Worm (Caenorhabditis elegans): ENCODE results near the gene F49C12.6.
A peak's percentile ranks its signal among the peaks of the same experiment; 100 is the strongest.

The F49C12.6 gene

DNA sequence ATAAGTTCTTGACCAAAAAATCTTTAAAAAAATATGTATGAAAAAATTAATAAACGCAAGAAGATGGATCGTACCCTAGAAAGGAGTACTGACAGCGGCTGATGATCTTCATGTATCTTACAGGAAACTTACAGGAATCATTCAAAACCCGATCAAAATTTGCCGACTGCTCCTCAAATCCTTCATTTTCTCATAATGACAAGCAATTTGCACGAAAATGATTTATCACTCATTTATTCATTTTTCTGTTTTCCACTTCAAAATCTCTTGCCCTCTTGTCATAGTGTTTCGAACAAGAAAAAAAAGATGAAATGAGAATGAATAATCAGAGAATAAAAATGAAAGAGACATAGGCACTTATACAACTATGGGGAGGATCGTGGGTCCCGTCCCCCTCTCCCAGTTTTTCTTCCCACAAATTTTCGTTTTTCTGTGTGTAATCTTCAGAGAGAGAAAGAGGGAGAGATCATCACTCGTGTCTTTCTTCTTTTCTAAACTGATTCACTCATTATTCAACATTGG lies 34.8 kb downstream of the F49C12.6 start, which contains the start of gene nmy-3:
Gene nmy-3, plus strand, starts transcription at position 472 of the 522 bp plus-strand sequence.
- TF ChIP-seq dao-5 (tag; optimal IDR thresholded peaks at IDR 0.05) (no peak), W03F9.2 (tag; optimal IDR thresholded peaks at IDR 0.05) (no peak), him-1 (tag; optimal IDR thresholded peaks at IDR 0.05) (no peak)

DNA sequence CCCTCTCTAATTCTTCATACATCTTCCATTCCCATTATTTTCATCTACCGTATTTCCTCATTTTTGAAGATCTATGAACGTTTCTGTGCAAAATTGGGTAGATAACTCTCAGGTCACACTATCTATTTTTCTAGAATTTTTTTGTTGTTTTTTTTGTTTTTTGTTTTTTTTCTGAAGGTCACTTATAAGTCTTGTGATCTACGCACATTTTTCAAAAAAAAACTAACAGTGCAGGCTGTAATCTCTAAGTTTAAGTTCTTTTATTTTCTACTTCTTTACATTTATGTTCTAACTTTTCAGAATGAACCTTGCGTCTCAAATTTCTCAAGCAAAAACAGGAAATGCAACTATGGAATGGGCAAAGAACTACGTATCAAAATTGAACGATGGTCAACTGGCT lies 39.1 kb downstream of the F49C12.6 start, which contains the start of gene flh-3:
Gene flh-3, plus strand, starts transcription at position 301 of the 400 bp plus-strand sequence.
- TF ChIP-seq him-1 (tag; optimal IDR thresholded peaks at IDR 0.05) = no peak
- no peak for TF ChIP-seq dao-5 (tag; optimal IDR thresholded peaks at IDR 0.05)
- no peak for TF ChIP-seq W03F9.2 (tag; optimal IDR thresholded peaks at IDR 0.05)

DNA sequence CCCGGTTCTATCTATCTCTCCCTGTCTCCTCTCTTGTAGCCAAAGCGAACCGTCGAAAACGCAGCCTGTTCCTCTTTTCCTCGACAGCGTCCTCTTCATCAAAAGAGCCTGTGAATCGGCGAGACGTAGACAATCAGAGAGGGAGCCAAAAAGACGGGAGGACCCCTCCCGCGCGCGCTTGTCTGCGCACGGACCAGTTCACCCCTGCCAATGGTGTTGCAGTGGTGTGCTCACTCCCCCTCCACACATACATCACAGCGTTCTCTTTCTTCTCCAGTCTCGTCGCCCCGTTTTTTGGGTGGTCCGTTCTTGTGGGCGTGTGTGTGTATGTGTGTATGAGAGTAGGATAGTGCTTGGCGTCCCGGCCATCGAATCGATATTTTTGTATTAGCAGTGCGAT lies 40.0 kb downstream of the F49C12.6 start:
- TF ChIP-seq W03F9.2 (tag; optimal IDR thresholded peaks at IDR 0.05) (no peak), him-1 (tag; optimal IDR thresholded peaks at IDR 0.05) (no peak), dao-5 (tag; optimal IDR thresholded peaks at IDR 0.05) (no peak)

DNA sequence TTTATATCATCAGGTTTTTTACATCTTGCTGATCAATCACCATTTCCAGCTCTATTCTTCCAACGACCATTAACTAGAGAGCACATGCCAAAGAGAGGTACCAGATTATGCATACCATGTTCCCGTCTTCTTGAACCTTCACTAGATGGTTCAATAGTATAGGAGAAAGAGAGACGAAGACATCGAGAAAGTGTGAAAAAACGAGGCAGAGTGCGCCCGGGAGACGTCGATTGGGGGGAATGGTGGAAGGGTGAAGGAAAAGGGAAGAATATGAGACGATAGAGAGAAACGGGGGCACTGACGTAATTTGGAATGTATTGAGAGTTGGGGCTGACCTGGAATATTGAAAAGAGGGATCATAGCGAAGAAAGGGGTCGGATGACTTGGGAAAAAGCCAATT lies 41.3 kb downstream of the F49C12.6 start:
- TF ChIP-seq W03F9.2 (tag; optimal IDR thresholded peaks at IDR 0.05) (no peak), him-1 (tag; optimal IDR thresholded peaks at IDR 0.05) (no peak), dao-5 (tag; optimal IDR thresholded peaks at IDR 0.05) (no peak)

DNA sequence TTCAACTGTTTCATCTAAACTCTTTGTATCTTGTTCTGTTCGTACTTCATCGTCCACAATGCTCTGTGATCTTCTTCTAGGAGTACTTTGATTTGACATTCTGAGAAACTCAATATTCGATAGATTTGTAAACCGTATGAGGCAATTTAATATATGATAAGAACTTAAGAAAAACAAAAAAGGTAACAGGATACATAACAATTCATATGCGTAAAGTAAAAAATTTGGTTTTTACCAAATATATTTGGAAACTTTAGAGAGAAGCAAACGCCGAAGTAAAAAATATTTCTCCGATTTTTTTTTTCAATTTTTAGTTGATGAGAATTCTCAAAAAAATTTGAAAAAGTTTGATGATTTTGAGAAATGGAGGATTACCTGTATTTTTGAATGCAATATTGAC lies 42.4 kb downstream of the F49C12.6 start, which contains the start of gene Y11D7A.19:
Gene Y11D7A.19, minus strand, starts transcription at position 101 of the 400 bp plus-strand sequence.
- no peak for TF ChIP-seq dao-5 (tag; optimal IDR thresholded peaks at IDR 0.05)
- no peak for TF ChIP-seq him-1 (tag; optimal IDR thresholded peaks at IDR 0.05)

DNA sequence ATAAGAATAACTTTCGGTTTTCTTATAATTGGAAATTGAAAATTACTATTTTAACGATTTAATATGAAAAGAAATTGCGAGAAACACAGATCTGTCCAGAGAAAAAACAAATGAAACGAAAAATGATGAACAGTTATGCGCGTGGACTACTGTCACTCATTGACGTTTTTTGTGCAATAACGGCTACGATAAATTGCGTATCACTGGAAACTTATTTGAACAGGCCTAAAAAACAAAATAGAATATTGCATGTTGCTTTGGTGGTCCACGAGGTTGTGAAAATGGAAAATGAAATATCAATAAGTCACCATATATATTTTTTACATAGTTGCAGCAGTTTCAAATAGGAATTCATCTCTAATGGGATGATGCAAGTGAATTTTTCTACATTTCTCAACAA lies 44.4 kb downstream of the F49C12.6 start:
- no peak for TF ChIP-seq him-1 (tag; optimal IDR thresholded peaks at IDR 0.05)
- TF ChIP-seq dao-5 (tag; optimal IDR thresholded peaks at IDR 0.05) = no peak
- TF ChIP-seq W03F9.2 (tag; optimal IDR thresholded peaks at IDR 0.05) = no peak

DNA sequence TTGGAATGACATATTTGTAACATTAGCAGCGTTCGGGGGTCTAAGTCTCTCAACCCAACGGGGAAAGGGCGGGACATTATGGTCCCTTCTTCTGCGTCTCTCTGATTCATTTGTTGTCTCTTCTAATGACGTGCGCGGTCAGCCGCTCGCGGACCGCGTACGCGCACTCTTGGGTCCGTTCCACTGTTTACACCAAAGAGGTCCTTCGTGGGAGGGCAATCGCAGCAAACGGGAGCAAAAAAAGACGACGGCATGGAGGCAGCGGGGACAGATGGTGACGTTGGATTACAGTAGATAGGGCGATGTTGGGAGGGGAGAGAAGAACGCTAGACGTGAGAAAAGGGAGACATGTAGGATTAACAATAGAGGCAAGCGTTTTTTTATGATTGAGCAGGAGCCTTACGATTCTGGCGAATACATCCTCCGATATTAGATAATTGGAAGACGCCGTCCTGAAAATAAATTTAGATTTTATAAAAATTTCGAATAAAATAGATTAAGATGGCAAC lies 45.0 kb downstream of the F49C12.6 start, which contains the start of gene flh-1:
Gene flh-1, minus strand, starts transcription at position 459 of the 509 bp plus-strand sequence.
- no peak for TF ChIP-seq dao-5 (tag; optimal IDR thresholded peaks at IDR 0.05)
- TF ChIP-seq him-1 (tag; optimal IDR thresholded peaks at IDR 0.05) = no peak
- TF ChIP-seq W03F9.2 (tag; optimal IDR thresholded peaks at IDR 0.05) = no peak

DNA sequence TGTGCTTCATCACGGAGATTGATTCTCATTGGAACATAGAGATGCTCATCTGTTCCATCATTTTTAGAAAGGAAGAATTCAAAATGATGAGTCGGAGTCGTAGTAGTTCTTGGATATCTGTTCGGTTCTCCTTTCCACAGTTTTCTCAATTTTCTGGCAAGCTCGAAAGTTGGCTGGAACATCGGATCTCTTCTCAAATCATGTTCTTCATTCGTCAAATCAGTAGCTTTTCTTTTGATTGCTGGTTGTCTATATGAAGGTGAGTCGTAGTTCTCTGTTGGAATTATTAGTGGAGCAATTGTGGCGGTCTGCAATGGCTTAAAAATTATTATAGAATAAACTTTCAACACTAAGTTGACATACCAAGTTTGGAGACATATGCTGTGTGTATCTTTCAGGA lies 46.6 kb downstream of the F49C12.6 start:
- TF ChIP-seq dao-5 (tag; optimal IDR thresholded peaks at IDR 0.05) (no peak), him-1 (tag; optimal IDR thresholded peaks at IDR 0.05) (no peak), W03F9.2 (tag; optimal IDR thresholded peaks at IDR 0.05) (no peak)

DNA sequence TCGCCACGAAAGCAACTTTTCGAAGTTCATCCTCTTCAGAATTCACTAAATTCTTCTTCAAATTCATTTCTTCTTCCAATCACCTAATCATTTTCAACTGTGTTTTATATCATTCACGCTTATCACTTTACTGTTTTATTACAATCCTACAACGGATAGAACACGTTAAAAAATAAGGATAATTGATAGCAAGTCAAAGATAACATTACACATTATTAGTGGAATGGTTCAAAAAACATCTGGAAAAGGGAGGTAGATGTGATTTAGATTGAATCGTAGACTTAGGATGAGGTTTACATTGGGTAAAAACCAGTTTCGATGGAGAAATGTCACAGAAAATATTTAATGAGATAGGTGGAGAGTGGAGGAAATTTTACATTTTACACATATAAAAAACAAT lies 47.2 kb downstream of the F49C12.6 start, which contains the start of gene col-120:
Gene col-120, minus strand, starts transcription at position 101 of the 400 bp plus-strand sequence.
- TF ChIP-seq W03F9.2 (tag; optimal IDR thresholded peaks at IDR 0.05) (no peak), him-1 (tag; optimal IDR thresholded peaks at IDR 0.05) (no peak), dao-5 (tag; optimal IDR thresholded peaks at IDR 0.05) (no peak)

DNA sequence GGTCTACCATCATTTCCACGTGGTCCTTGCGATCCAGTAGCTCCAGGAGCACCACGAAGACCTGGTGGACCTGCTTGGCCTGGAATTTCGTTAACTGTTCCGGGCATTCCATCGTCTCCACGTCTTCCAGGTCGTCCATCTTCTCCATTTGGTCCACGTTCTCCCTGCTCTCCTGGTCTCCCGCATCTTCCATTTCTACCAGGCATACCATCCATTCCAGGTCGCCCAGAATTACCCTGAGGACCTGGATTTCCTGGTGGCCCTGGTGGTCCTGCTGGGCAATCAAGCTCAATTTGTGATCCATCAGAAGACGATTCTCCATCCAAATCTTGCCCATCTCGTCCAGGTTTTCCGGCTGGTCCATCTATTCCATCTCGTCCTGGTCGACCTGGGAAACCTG lies 48.0 kb downstream of the F49C12.6 start:
- TF ChIP-seq dao-5 (tag; optimal IDR thresholded peaks at IDR 0.05) = no peak
- TF ChIP-seq him-1 (tag; optimal IDR thresholded peaks at IDR 0.05) = no peak
- no peak for TF ChIP-seq W03F9.2 (tag; optimal IDR thresholded peaks at IDR 0.05)

DNA sequence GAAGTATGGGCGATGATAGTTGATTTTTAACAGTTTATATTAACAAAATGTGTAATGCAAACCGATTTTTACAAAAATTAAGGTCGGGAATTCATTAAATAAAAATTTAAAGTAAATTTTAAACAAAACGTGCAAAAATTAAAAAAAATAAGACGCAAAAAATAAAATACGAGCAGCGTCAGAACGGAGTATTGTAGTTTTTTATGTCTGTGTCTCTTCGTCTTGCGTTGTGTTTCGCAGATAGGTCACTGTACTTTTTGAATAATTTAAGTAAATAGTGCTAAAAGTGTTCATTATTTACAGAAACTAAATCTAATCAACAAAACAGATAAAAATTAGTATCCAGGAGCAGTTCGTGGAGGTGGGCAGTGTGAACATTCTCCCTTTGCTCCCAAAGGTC lies 48.5 kb downstream of the F49C12.6 start:
- TF ChIP-seq dao-5 (tag; optimal IDR thresholded peaks at IDR 0.05) (no peak), him-1 (tag; optimal IDR thresholded peaks at IDR 0.05) (no peak), W03F9.2 (tag; optimal IDR thresholded peaks at IDR 0.05) (peak; percentile 17)

DNA sequence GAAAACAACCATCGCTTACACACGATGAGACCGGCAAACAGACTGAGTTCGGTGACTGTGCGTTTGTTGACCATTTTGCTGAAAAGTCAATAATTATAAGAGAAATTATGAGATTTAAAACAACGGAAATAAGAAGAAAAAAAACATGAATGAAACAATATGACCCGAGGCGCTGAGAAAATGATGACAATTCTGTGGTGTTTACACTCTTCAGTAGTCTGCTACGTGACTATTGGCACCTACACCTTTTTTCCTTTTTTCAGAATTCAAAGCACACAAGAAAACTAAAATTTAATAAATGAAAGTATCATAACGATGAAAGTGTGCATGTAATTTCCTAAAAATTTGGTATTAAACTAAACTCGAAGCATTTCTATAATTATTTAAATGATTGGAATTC lies 49.2 kb downstream of the F49C12.6 start, which contains the start of gene Y11D7A.10:
Gene Y11D7A.10, minus strand, starts transcription at position 82 of the 400 bp plus-strand sequence.
- TF ChIP-seq W03F9.2 (tag; optimal IDR thresholded peaks at IDR 0.05) (no peak), him-1 (tag; optimal IDR thresholded peaks at IDR 0.05) (no peak), dao-5 (tag; optimal IDR thresholded peaks at IDR 0.05) (no peak)

DNA sequence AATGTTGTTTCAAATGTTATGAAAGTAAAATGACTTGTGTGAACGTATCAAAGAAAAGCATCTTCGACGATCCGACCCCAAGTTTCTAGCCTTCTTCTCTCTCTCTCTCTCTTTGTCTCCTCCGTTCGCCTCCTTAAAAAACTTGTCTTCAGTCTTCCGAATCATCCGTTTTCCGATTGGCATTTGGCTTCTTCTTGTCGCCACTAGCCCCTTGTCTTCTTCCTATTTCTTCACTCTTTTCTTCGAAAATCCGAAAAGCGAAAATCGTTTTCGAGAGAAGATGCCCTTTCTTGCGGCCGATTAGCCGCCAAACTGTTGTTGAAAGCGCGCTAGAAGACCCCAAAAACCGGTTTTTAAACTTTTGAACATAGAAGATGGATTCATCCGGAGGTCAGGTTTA lies 50.3 kb downstream of the F49C12.6 start:
- TF ChIP-seq W03F9.2 (tag; optimal IDR thresholded peaks at IDR 0.05) = no peak
- TF ChIP-seq him-1 (tag; optimal IDR thresholded peaks at IDR 0.05) = no peak
- no peak for TF ChIP-seq dao-5 (tag; optimal IDR thresholded peaks at IDR 0.05)
